Fruit fly (Drosophila melanogaster) whole organism, embryonic: ENCODE results near the gene CG5068.
A peak's percentile ranks its signal among the peaks of the same experiment; 100 is the strongest.

Experiments used
- Antp ChIP-seq: fragments of 200-800 bp; sonication (Bioruptor generic); optimal IDR thresholded peaks from 3 replicates; lab custom pipeline; 2016; ENCODE audit warnings: missing biosample characterization, missing genetic modification characterization
- CG1024 ChIP-seq: fragments of 200-800 bp; sonication (Bioruptor generic); IDR thresholded peaks from 2 replicates; pipeline ENCODE4 v1.3.6; 2022; ENCODE audit warnings: missing biosample characterization, missing genetic modification characterization
- CG11085 ChIP-seq: fragments of 200-800 bp; sonication (Bioruptor generic); IDR thresholded peaks from 2 replicates; pipeline ENCODE4 v1.3.6; 2022; ENCODE audit warnings: missing biosample characterization, missing genetic modification characterization
- CG14710 ChIP-seq: fragments of 200-800 bp; sonication (Bioruptor generic); optimal IDR thresholded peaks from 3 replicates; lab custom pipeline; 2019; ENCODE audit warnings: missing biosample characterization, mild to moderate bottlenecking, missing genetic modification characterization, moderate library complexity
- CG15514 ChIP-seq: fragments of 200-800 bp; sonication (Bioruptor generic); optimal IDR thresholded peaks from 3 replicates; lab custom pipeline; 2017; ENCODE audit warnings: missing biosample characterization, missing genetic modification characterization, mild to moderate bottlenecking, moderate library complexity, missing genetic modification reagents
- CG15601 ChIP-seq: fragments of 200-800 bp; sonication (Bioruptor generic); optimal IDR thresholded peaks from 3 replicates; lab custom pipeline; 2019; ENCODE audit warnings: missing biosample characterization, mild to moderate bottlenecking, missing genetic modification characterization, moderate library complexity
- CG18011 ChIP-seq: fragments of 200-800 bp; sonication (Bioruptor generic); optimal IDR thresholded peaks from 2 replicates; lab custom pipeline; 2017; ENCODE audit warnings: missing biosample characterization, missing genetic modification characterization, mild to moderate bottlenecking, moderate library complexity, missing genotype
- CG18599 ChIP-seq: fragments of 200-800 bp; sonication (Bioruptor generic); optimal IDR thresholded peaks from 3 replicates; lab custom pipeline; 2017; ENCODE audit warnings: missing biosample characterization, missing genetic modification characterization, mild to moderate bottlenecking, moderate library complexity, missing genetic modification reagents
- CG2678 ChIP-seq: fragments of 200-800 bp; sonication (Bioruptor generic); optimal IDR thresholded peaks from 3 replicates; lab custom pipeline; 2019; ENCODE audit warnings: missing biosample characterization, mild to moderate bottlenecking, missing genetic modification characterization, moderate library complexity
- CG2712 ChIP-seq: fragments of 200-800 bp; optimal IDR thresholded peaks from 3 replicates; lab custom pipeline; 2019; ENCODE audit warnings: missing biosample characterization, mild to moderate bottlenecking, missing genetic modification characterization, moderate library complexity
- CG30020 ChIP-seq: fragments of 200-800 bp; optimal IDR thresholded peaks from 2 replicates; lab custom pipeline; 2019; ENCODE audit warnings: missing biosample characterization, mild to moderate bottlenecking, missing genetic modification characterization, moderate library complexity
- CG31441 ChIP-seq: fragments of 200-800 bp; sonication (Bioruptor generic); IDR thresholded peaks from 2 replicates; pipeline ENCODE4 v1.3.6; 2022; ENCODE audit warnings: missing biosample characterization, missing genetic modification characterization
- CG4282 ChIP-seq: fragments of 200-800 bp; sonication (Bioruptor generic); optimal IDR thresholded peaks from 2 replicates; lab custom pipeline; 2016; ENCODE audit warnings: missing biosample characterization, missing genetic modification characterization
- CG7987 ChIP-seq: fragments of 200-800 bp; sonication (Bioruptor generic); optimal IDR thresholded peaks from 2 replicates; lab custom pipeline; 2018; ENCODE audit warnings: missing biosample characterization, mild to moderate bottlenecking, missing genetic modification characterization, moderate library complexity
- CG8478 ChIP-seq: fragments of >200 bp; optimal IDR thresholded peaks from 2 replicates; lab custom pipeline; 2018
- CG9215 ChIP-seq: fragments of 200-800 bp; sonication (Bioruptor generic); IDR thresholded peaks from 2 replicates; pipeline ENCODE4 v1.3.6; 2022; ENCODE audit warnings: missing biosample characterization, missing genetic modification characterization
- Dbx ChIP-seq: fragments of 200-800 bp; sonication (Bioruptor generic); IDR thresholded peaks from 3 replicates; pipeline ENCODE4 v1.3.6; 2022; ENCODE audit warnings: missing biosample characterization, missing genetic modification characterization
- ERR ChIP-seq: fragments of 200-800 bp; sonication (Bioruptor generic); optimal IDR thresholded peaks from 2 replicates; lab custom pipeline; 2016; ENCODE audit warnings: missing biosample characterization, missing genetic modification characterization
- Nf-YC ChIP-seq: fragments of 200-800 bp; optimal IDR thresholded peaks from 3 replicates; lab custom pipeline; 2019; ENCODE audit warnings: missing biosample characterization, mild to moderate bottlenecking, missing genetic modification characterization, moderate library complexity
- Oli ChIP-seq: fragments of 200-800 bp; sonication (Bioruptor generic); optimal IDR thresholded peaks from 2 replicates; lab custom pipeline; 2018; ENCODE audit warnings: missing biosample characterization, mild to moderate bottlenecking, missing genetic modification characterization, moderate library complexity
- Stat92E ChIP-seq, 3 experiments: fragments of >200 bp in 2 of 3; fragments of 200-800 bp in 1 of 3; sonication (Bioruptor generic) in 1 of 3; optimal IDR thresholded peaks; 2 replicates each; lab custom pipeline; 2017 to 2019; ENCODE audit warnings: missing biosample characterization in 3 of 3, missing genetic modification characterization in 3 of 3, mild to moderate bottlenecking in 1 of 3, moderate library complexity in 1 of 3
- TFAM ChIP-seq: fragments of 200-800 bp; sonication (Bioruptor generic); optimal IDR thresholded peaks from 2 replicates; lab custom pipeline; 2017; ENCODE audit warnings: missing biosample characterization, missing genetic modification characterization, inconsistent platforms
- Xrp1 ChIP-seq: fragments of 200-800 bp; sonication (Bioruptor generic); IDR thresholded peaks from 2 replicates; pipeline ENCODE4 v1.3.6; 2022; ENCODE audit warnings: missing biosample characterization, missing genetic modification characterization
- al ChIP-seq: fragments of 200-800 bp; sonication (Bioruptor generic); IDR thresholded peaks from 2 replicates; pipeline ENCODE4 v1.3.6; 2022; ENCODE audit warnings: missing biosample characterization, missing genetic modification characterization
- ap ChIP-seq: fragments of 200-800 bp; sonication (Bioruptor generic); IDR thresholded peaks from 2 replicates; pipeline ENCODE4 v1.3.6; 2022; ENCODE audit warnings: missing biosample characterization, missing genetic modification characterization
- corto ChIP-seq: fragments of 200-800 bp; sonication (Bioruptor generic); optimal IDR thresholded peaks from 2 replicates; lab custom pipeline; 2016; ENCODE audit warnings: missing biosample characterization, mild to moderate bottlenecking, missing genetic modification characterization, moderate library complexity
- cwo ChIP-seq: fragments of 200-800 bp; sonication (Bioruptor generic); optimal IDR thresholded peaks from 3 replicates; lab custom pipeline; 2017; ENCODE audit warnings: missing biosample characterization, missing genetic modification characterization, mild to moderate bottlenecking, moderate library complexity, missing genetic modification reagents
- dmrt99B ChIP-seq: fragments of 200-800 bp; sonication (Bioruptor generic); optimal IDR thresholded peaks from 2 replicates; lab custom pipeline; 2018; ENCODE audit warnings: missing biosample characterization, mild to moderate bottlenecking, missing genetic modification characterization, moderate library complexity
- dysf ChIP-seq: fragments of 200-800 bp; sonication (Bioruptor generic); IDR thresholded peaks from 3 replicates; pipeline ENCODE4 v1.3.6; 2022; ENCODE audit warnings: missing biosample characterization, missing genetic modification characterization
- ems ChIP-seq: fragments of 200-800 bp; sonication (Bioruptor generic); optimal IDR thresholded peaks from 3 replicates; lab custom pipeline; 2016; ENCODE audit warnings: missing biosample characterization, missing genetic modification characterization
- hkb ChIP-seq, 2 experiments: fragments of 200-800 bp in 1 of 2; fragments of >200 bp in 1 of 2; sonication (Bioruptor generic) in 1 of 2; IDR thresholded peaks in 1 of 2; optimal IDR thresholded peaks in 1 of 2; 2 replicates each; pipeline versions ENCODE4 v1.3.6 to Lab custom; 2017 to 2022; ENCODE audit warnings: missing biosample characterization in 1 of 2, missing genetic modification characterization in 1 of 2
- lbe ChIP-seq: fragments of 200-800 bp; sonication (Bioruptor generic); optimal IDR thresholded peaks from 2 replicates; lab custom pipeline; 2016; ENCODE audit warnings: missing biosample characterization, mild to moderate bottlenecking, missing genetic modification characterization
- nerfin-2 ChIP-seq: fragments of 200-800 bp; sonication (Bioruptor generic); IDR thresholded peaks from 2 replicates; pipeline ENCODE4 v1.3.6; 2022; ENCODE audit warnings: missing biosample characterization, missing genetic modification characterization; ENCODE audit not compliant: partially characterized antibody
- nom ChIP-seq: fragments of 200-800 bp; sonication (Bioruptor generic); optimal IDR thresholded peaks from 2 replicates; lab custom pipeline; 2017; ENCODE audit warnings: missing biosample characterization, missing genetic modification characterization, mild to moderate bottlenecking, moderate library complexity, missing genetic modification reagents
- pb ChIP-seq: fragments of 200-800 bp; sonication (Bioruptor generic); optimal IDR thresholded peaks from 3 replicates; lab custom pipeline; 2016; ENCODE audit warnings: missing biosample characterization, missing genetic modification characterization
- pzg ChIP-seq: fragments of 200-800 bp; sonication (Bioruptor generic); optimal IDR thresholded peaks from 3 replicates; lab custom pipeline; 2018; ENCODE audit warnings: missing biosample characterization, mild to moderate bottlenecking, missing genetic modification characterization, moderate library complexity
- rib ChIP-seq: fragments of 200-800 bp; sonication (Bioruptor generic); IDR thresholded peaks from 2 replicates; pipeline ENCODE4 v1.3.6; 2022; ENCODE audit warnings: missing biosample characterization, missing genetic modification characterization
- sd ChIP-seq: fragments of 200-800 bp; sonication (Bioruptor generic); optimal IDR thresholded peaks from 3 replicates; lab custom pipeline; 2018; ENCODE audit warnings: missing biosample characterization, mild to moderate bottlenecking, missing genetic modification characterization, moderate library complexity
- stwl ChIP-seq: fragments of 200-800 bp; sonication (Bioruptor generic); optimal IDR thresholded peaks from 3 replicates; lab custom pipeline; 2018; ENCODE audit warnings: missing biosample characterization, mild to moderate bottlenecking, missing genetic modification characterization, moderate library complexity
- tll ChIP-seq, 2 experiments: fragments of 200-800 bp in 1 of 2; fragments of >200 bp in 1 of 2; sonication (Bioruptor generic) in 1 of 2; optimal IDR thresholded peaks; 2 replicates each; lab custom pipeline; 2017 to 2019; ENCODE audit warnings: missing biosample characterization in 2 of 2, missing genetic modification characterization in 2 of 2, mild to moderate bottlenecking in 1 of 2, moderate library complexity in 1 of 2
- trem ChIP-seq: fragments of 200-800 bp; optimal IDR thresholded peaks from 3 replicates; lab custom pipeline; 2019; ENCODE audit warnings: missing biosample characterization, mild to moderate bottlenecking, missing genetic modification characterization, moderate library complexity
- unc-4 ChIP-seq: fragments of 200-800 bp; sonication (Bioruptor generic); IDR thresholded peaks from 2 replicates; pipeline ENCODE4 v1.3.6; 2022; ENCODE audit warnings: missing biosample characterization, missing genetic modification characterization; ENCODE audit not compliant: partially characterized antibody
- wdn ChIP-seq: fragments of 200-800 bp; sonication (Bioruptor generic); IDR thresholded peaks from 2 replicates; pipeline ENCODE4 v1.3.6; 2022; ENCODE audit warnings: missing biosample characterization, missing genetic modification characterization
- yki ChIP-seq: fragments of >200 bp; optimal IDR thresholded peaks from 3 replicates; lab custom pipeline; 2018
- zfh1 ChIP-seq: fragments of 200-800 bp; sonication (Bioruptor generic); IDR thresholded peaks from 3 replicates; pipeline ENCODE4 v1.3.6; 2022; ENCODE audit warnings: missing biosample characterization, missing genetic modification characterization

The CG5068 gene

dm6 chr3L:8985848-8986320 is 626 bp upstream of the CG5068 start, which contains the start of gene Galk (continued):
- no peak for TF ChIP-seq CG30020
- TF ChIP-seq CG15514 (GFP tag; lab: Kevin White, UChicago), result peak; percentile 72
- peak; percentile 68 for TF ChIP-seq wdn (GFP tag; lab: Robert Waterston, UW)
- peak; percentile 1 for TF ChIP-seq CG18011 (GFP tag; lab: Kevin White, UChicago)
- no peak for TF ChIP-seq Stat92E (GFP tag; optimal IDR thresholded peaks at IDR 0.05; lab: Kevin White, UChicago)
- TF ChIP-seq CG31441 (GFP tag; lab: Robert Waterston, UW), result 0 out of 2 replicates have a peak, but pooled peaks have one; percentile 27
- TF ChIP-seq stwl (tag; lab: Kevin White, UChicago), result no peak
- TF ChIP-seq unc-4 (GFP tag; lab: Robert Waterston, UW), result no peak
- TF ChIP-seq CG11085, result peak; percentile 46; the same call in 1 of the 2 replicates
- TF ChIP-seq cwo, result peak; percentile 70
- TF ChIP-seq pb, result no peak
- TF ChIP-seq CG8478 (lab: Kevin White, UChicago), result no peak
- peak; percentile 53; the same call in 2 of the 3 replicates for TF ChIP-seq zfh1 (GFP tag; lab: Robert Waterston, UW)
- TF ChIP-seq dmrt99B, result no peak
- peak; percentile 30 for TF ChIP-seq ems
- TF ChIP-seq yki, result no peak
- peak; percentile 70 for TF ChIP-seq al (GFP tag; lab: Robert Waterston, UW)
- TF ChIP-seq ap (GFP tag; lab: Robert Waterston, UW), result 0 out of 2 replicates have a peak, but pooled peaks have one; percentile 24
- peak; percentile 40; the same call in 1 of the 2 replicates for TF ChIP-seq rib (GFP tag; lab: Robert Waterston, UW)
- TF ChIP-seq CG2678, result peak; percentile 76
- TF ChIP-seq pzg (GFP tag; lab: Kevin White, UChicago), result no peak
- peak; percentile 72 for TF ChIP-seq CG4282 (GFP tag; lab: Kevin White, UChicago)
- peak; percentile 5 for TF ChIP-seq Nf-YC (tag; lab: Kevin White, UChicago)
- TF ChIP-seq hkb (optimal IDR thresholded peaks at IDR 0.05; lab: Kevin White, UChicago), result no peak
- TF ChIP-seq hkb (GFP tag; IDR thresholded peaks at IDR 0.05; lab: Robert Waterston, UW), result peak; percentile 65
- TF ChIP-seq sd, result peak; percentile 77
- TF ChIP-seq tll (GFP tag; optimal IDR thresholded peaks at IDR 0.05; lab: Kevin White, UChicago), result no peak
- no peak for TF ChIP-seq lbe (GFP tag; lab: Kevin White, UChicago)
- TF ChIP-seq CG2712, result peak; percentile 5
- TF ChIP-seq dysf, result peak; percentile 69
- peak; percentile 68 for TF ChIP-seq ERR (GFP tag; lab: Kevin White, UChicago)
- peak; percentile 75; the same call in 2 of the 3 replicates for TF ChIP-seq Dbx (GFP tag; lab: Robert Waterston, UW)
- TF ChIP-seq CG9215 (GFP tag; lab: Robert Waterston, UW), result no peak
- TF ChIP-seq CG14710 (tag; lab: Kevin White, UChicago), result peak; percentile 1
- TF ChIP-seq Antp (GFP tag; lab: Kevin White, UChicago), result peak; percentile 64
- no peak for TF ChIP-seq nerfin-2 (GFP tag; lab: Robert Waterston, UW)
- peak; percentile 82 for TF ChIP-seq CG15601 (tag; lab: Kevin White, UChicago)
- no peak for TF ChIP-seq Oli (tag; lab: Kevin White, UChicago)
- TF ChIP-seq trem (tag; lab: Kevin White, UChicago), result no peak
- TF ChIP-seq nom (GFP tag; lab: Kevin White, UChicago), result peak; percentile 39
- peak; percentile 49 for TF ChIP-seq CG1024 (GFP tag; lab: Robert Waterston, UW)
- no peak for TF ChIP-seq corto
- peak; percentile 33 for TF ChIP-seq CG7987 (GFP tag; lab: Kevin White, UChicago)
- no peak; the same call in 1 of the 2 replicates for TF ChIP-seq Xrp1 (GFP tag; lab: Robert Waterston, UW)
- TF ChIP-seq TFAM (GFP tag; lab: Kevin White, UChicago), result no peak
- peak; percentile 85 for TF ChIP-seq CG18599 (GFP tag; lab: Kevin White, UChicago)
